Worm (Caenorhabditis elegans) whole organism, early embryonic: ENCODE data around the gene clip-1.

Source experiments
- F13C5.2 ChIP-seq: sonication (generic microtip); optimal IDR thresholded peaks from 2 replicates; lab custom pipeline; 2017; ENCODE audit warnings: mild to moderate bottlenecking, missing genetic modification characterization, inconsistent platforms, missing compliant biosample characterization
- aly-1 ChIP-seq: sonication (generic microtip); optimal IDR thresholded peaks from 2 replicates; lab custom pipeline; 2016; ENCODE audit warnings: missing genetic modification characterization, missing compliant biosample characterization
- ama-1 ChIP-seq: fragments of 150-350 bp; optimal IDR thresholded peaks from 2 replicates; lab custom pipeline; 2014
- ceh-13 ChIP-seq: fragments of 200-800 bp; sonication (Bioruptor generic); optimal IDR thresholded peaks from 2 replicates; lab custom pipeline; 2018; ENCODE audit warnings: mild to moderate bottlenecking, missing genetic modification characterization, missing compliant biosample characterization
- ets-7 ChIP-seq: sonication (generic microtip); optimal IDR thresholded peaks from 2 replicates; lab custom pipeline; 2016; ENCODE audit warnings: missing genotype, missing genetic modification characterization, missing compliant biosample characterization
- flt-1 ChIP-seq: fragments of 200-800 bp; sonication (Bioruptor generic); IDR thresholded peaks from 2 replicates; pipeline ENCODE4 v1.3.6; 2022; ENCODE audit warnings: missing genetic modification characterization, missing compliant biosample characterization
- hmbx-1 ChIP-seq: sonication (generic microtip); optimal IDR thresholded peaks from 2 replicates; lab custom pipeline; 2016; ENCODE audit warnings: mild to moderate bottlenecking, missing genetic modification characterization, missing compliant biosample characterization
- hmg-4 ChIP-seq: fragments of 200-800 bp; sonication (Bioruptor generic); optimal IDR thresholded peaks from 2 replicates; lab custom pipeline; 2018; ENCODE audit warnings: mild to moderate bottlenecking, missing genetic modification characterization, missing compliant biosample characterization
- pes-1 ChIP-seq: fragments of 200-800 bp; sonication (Bioruptor generic); IDR thresholded peaks from 2 replicates; pipeline ENCODE4 v1.3.6; 2022; ENCODE audit warnings: missing genetic modification reagents, missing genetic modification characterization, missing compliant biosample characterization
- scrt-1 ChIP-seq: fragments of 200-800 bp; sonication (Bioruptor generic); IDR thresholded peaks from 2 replicates; pipeline ENCODE4 v1.3.6; 2022; ENCODE audit warnings: missing genetic modification characterization, missing compliant biosample characterization
- sea-1 ChIP-seq: fragments of 200-800 bp; sonication (Bioruptor generic); conservative IDR thresholded peaks from 2 replicates; pipeline ENCODE4 v1.3.6; 2022; ENCODE audit warnings: missing genetic modification characterization, missing compliant biosample characterization
- tra-4 ChIP-seq: sonication (generic microtip); optimal IDR thresholded peaks from 2 replicates; lab custom pipeline; 2017; ENCODE audit warnings: missing genetic modification characterization, missing compliant biosample characterization

DNA sequence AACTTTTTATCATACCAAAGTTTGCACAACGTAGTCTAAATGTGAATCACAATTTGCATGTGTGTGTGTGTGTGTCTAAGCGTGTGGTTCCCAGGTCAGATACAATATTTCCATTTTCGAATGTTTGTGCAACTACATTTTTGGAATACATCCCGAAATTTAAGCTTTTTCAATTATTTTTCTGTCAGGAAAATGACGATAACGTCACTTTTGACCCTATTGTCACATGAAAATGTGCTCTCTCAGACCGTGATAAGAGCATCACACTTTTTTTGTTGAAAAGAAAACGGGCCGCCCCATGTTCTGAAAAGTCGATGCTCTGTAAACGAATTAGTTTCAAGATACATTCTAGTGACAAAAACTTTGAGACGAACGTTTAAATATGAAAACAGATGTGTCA is 13.9 kb downstream of the clip-1 start:
- TF ChIP-seq flt-1 (no peak), ama-1 (no peak), ceh-13 (GFP tag; lab: Kevin White, UChicago) (no peak), hmg-4 (GFP tag; lab: Kevin White, UChicago) (no peak), scrt-1 (GFP tag; lab: Robert Waterston, UW) (no peak), hmbx-1 (no peak), pes-1 (GFP tag; lab: Robert Waterston, UW) (no peak), tra-4 (tag; lab: Kevin White, UChicago) (no peak), sea-1 (no peak), ets-7 (no peak), F13C5.2 (tag; lab: Kevin White, UChicago) (no peak), aly-1 (tag; lab: Kevin White, UChicago) (no peak)
